Fruit fly (Drosophila melanogaster): ENCODE data around the gene Nf1.
A peak's percentile ranks its signal among the peaks of the same experiment; 100 is the strongest.

Nf1 gene

DNA sequence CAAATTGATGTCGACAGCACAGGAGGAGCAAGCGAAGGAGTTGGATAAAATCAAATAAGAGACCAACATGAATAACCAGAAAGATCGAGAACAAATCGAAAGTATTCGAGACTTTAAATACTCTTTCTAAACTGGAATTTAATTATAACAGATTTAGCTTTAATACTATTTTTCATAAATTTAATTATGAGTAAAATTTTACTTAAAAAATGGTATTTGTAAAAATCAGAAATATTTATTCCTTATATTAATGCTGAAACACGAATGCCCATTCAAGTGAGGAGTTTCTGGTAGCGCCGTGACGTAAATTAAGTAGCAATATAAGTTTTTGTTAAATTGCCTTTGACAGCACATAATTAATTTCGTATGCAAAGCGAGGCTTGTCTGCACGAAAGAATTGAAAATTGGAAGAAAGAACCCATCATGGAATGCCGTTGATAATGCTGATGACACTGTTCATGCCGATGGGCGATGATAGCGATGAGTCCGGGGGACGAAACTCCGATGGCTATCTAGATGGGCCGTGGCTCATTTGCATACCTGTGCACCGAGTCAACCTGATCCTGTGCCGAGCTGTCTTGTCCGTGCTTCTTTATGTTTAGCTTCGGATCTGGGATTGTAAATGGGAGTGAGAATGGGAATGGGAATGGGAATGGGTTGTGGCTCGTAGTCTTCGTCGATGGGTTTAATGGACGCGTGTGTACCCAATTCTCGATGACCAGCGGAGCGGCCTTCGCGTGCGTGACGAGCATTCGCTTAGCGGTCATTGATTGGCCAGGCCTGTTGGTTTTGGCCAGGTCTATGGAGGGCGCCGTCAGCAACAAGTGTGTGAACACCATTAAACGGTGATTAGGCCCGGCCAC lies 30.2 kb downstream of the Nf1 start (continued):
- TF ChIP-seq CG6163 (GFP tag; IDR thresholded peaks at IDR 0.05) (peak; percentile 17; the same call in 1 of the 3 replicates), lz (GFP tag; optimal IDR thresholded peaks at IDR 0.05) (no peak), svp (GFP tag) (peak; percentile 36), Hr39 (GFP tag; optimal IDR thresholded peaks at IDR 0.05) (no peak), spab (GFP tag; optimal IDR thresholded peaks at IDR 0.05) (peak; percentile 43), CG11902 (GFP tag; optimal IDR thresholded peaks at IDR 0.05) (no peak), CG8119 (GFP tag; IDR thresholded peaks at IDR 0.05) (peak; percentile 59; the same call in 2 of the 3 replicates), Ets96B (tag; optimal IDR thresholded peaks at IDR 0.05) (peak; percentile 67), Hr38 (GFP tag; optimal IDR thresholded peaks at IDR 0.05) (no peak), Sox14 (GFP tag; optimal IDR thresholded peaks at IDR 0.05) (peak; percentile 24), dsx (GFP tag; optimal IDR thresholded peaks at IDR 0.05; ENCODE audit: poor library complexity, severe bottlenecking) (peak; percentile 64), acj6 (GFP tag; optimal IDR thresholded peaks at IDR 0.05) (peak; percentile 31), CG8632 (GFP tag; optimal IDR thresholded peaks at IDR 0.05) (no peak), CG34406 (GFP tag; optimal IDR thresholded peaks at IDR 0.05) (peak; percentile 10), CG4318 (GFP tag; optimal IDR thresholded peaks at IDR 0.05) (peak; percentile 5), Lpt (GFP tag; optimal IDR thresholded peaks at IDR 0.05) (no peak)

DNA sequence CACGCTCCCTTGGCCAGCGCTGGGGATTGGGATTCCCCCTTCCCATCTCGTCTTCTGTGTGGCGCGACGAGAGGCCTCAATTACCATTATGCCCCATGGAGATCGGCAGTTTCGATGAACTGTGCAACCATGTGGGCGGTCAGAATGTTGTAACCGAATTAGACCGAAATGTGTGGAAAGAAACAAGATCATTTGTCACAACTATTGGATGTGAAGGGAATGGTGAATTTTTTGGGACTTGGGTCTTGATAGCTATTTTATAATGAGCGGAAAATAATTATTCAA lies 30.8 kb downstream of the Nf1 start:
- TF ChIP-seq CG31627 (GFP tag; optimal IDR thresholded peaks at IDR 0.05) (no peak), pdm3 (GFP tag; optimal IDR thresholded peaks at IDR 0.05) (no peak), cyc (GFP tag; optimal IDR thresholded peaks at IDR 0.05) (no peak), acj6 (GFP tag; optimal IDR thresholded peaks at IDR 0.05) (no peak), CG8632 (GFP tag; optimal IDR thresholded peaks at IDR 0.05) (no peak), net (GFP tag; optimal IDR thresholded peaks at IDR 0.05) (no peak), CG11762 (GFP tag; optimal IDR thresholded peaks at IDR 0.05; ENCODE audit: insufficient read depth) (no peak), esn (GFP tag; optimal IDR thresholded peaks at IDR 0.05) (no peak), dac (GFP tag; optimal IDR thresholded peaks at IDR 0.05) (no peak), CG8319 (GFP tag; optimal IDR thresholded peaks at IDR 0.05) (no peak), fkh (GFP tag; optimal IDR thresholded peaks at IDR 0.05) (no peak), Sox102F (GFP tag; optimal IDR thresholded peaks at IDR 0.05) (no peak), CG7368 (GFP tag; optimal IDR thresholded peaks at IDR 0.05) (no peak), CG6854 (GFP tag; optimal IDR thresholded peaks at IDR 0.05) (no peak), dsx (GFP tag; optimal IDR thresholded peaks at IDR 0.05; ENCODE audit: poor library complexity, severe bottlenecking) (no peak), CG34406 (GFP tag; optimal IDR thresholded peaks at IDR 0.05) (no peak), CG6163 (GFP tag; IDR thresholded peaks at IDR 0.05) (no peak), Eip93F (GFP tag; optimal IDR thresholded peaks at IDR 0.05) (no peak), fd85E (GFP tag; optimal IDR thresholded peaks at IDR 0.05) (no peak)

DNA sequence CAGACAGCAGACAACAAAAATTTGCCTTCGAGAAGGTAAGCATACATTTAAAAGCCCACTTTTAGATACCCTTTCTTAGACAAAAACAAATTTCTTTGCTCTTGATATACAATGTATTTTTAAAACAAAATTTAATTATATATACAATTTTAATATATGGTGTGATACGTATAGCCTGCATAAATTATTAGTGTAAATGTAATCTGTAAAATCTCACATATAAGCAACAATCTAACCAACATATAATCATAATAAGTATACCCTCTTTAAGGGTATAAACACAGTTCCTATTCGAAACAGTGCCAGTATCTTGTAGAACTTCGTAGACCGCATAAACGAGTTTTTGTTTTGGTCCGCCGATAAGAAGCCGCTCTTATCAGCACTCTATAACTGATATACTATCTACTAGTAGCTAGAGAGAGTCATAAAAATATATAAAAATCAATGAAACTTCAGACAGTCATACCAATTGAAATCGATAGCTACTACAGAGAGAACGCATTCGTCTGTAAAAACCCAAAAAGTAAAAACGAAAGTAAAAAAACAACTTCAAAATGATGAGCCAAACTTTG lies 31.5 kb downstream of the Nf1 start, which contains the start of gene Kaz-m1:
Kaz-m1 (plus strand) TSS at position 460 of the 572 bp plus-strand sequence.
- TF ChIP-seq Blimp-1 (GFP tag; optimal IDR thresholded peaks at IDR 0.05) (no peak), CG10669 (GFP tag; optimal IDR thresholded peaks at IDR 0.05) (no peak), Met (GFP tag; optimal IDR thresholded peaks at IDR 0.05) (no peak), CG6163 (GFP tag; IDR thresholded peaks at IDR 0.05) (no peak), CG6808 (GFP tag; optimal IDR thresholded peaks at IDR 0.05) (no peak), CG15336 (GFP tag; IDR thresholded peaks at IDR 0.05) (no peak), CG3032 (tag; optimal IDR thresholded peaks at IDR 0.05) (peak; percentile 29), CG16779 (tag; optimal IDR thresholded peaks at IDR 0.05) (no peak), CG11902 (GFP tag; optimal IDR thresholded peaks at IDR 0.05) (no peak), dsx (GFP tag; optimal IDR thresholded peaks at IDR 0.05; ENCODE audit: poor library complexity, severe bottlenecking) (peak; percentile 22), CG31627 (GFP tag; optimal IDR thresholded peaks at IDR 0.05) (no peak), CG8319 (GFP tag; optimal IDR thresholded peaks at IDR 0.05) (no peak), Smox (GFP tag; optimal IDR thresholded peaks at IDR 0.05) (no peak), CG11294 (GFP tag; IDR thresholded peaks at IDR 0.05) (no peak), esn (GFP tag; optimal IDR thresholded peaks at IDR 0.05) (no peak), pdm3 (GFP tag; optimal IDR thresholded peaks at IDR 0.05) (no peak), CG10631 (GFP tag; optimal IDR thresholded peaks at IDR 0.05) (peak; percentile 28), dac (GFP tag; optimal IDR thresholded peaks at IDR 0.05) (no peak), Ets21C (GFP tag; optimal IDR thresholded peaks at IDR 0.05) (no peak), Eip78C (GFP tag) (peak; percentile 27), Eip75B (GFP tag; optimal IDR thresholded peaks at IDR 0.05) (no peak), Ets96B (tag; optimal IDR thresholded peaks at IDR 0.05) (peak; percentile 22), CG8632 (GFP tag; optimal IDR thresholded peaks at IDR 0.05) (no peak), Hr38 (GFP tag; optimal IDR thresholded peaks at IDR 0.05) (no peak), CG32006 (GFP tag; optimal IDR thresholded peaks at IDR 0.05) (no peak)
